Fruit fly (Drosophila melanogaster) S2 (cell line): Measurements from ENCODE around the gene Sclp.

Experiments
- CG8478 ChIP-seq: fragments of >200 bp; optimal IDR thresholded peaks from 2 replicates; lab custom pipeline; 2018
- CTCF ChIP-seq, 2 experiments: fragments of >200 bp; optimal IDR thresholded peaks; 2 replicates each; lab custom pipeline; 2018

- TF ChIP-seq CTCF (optimal IDR thresholded peaks at IDR 0.05; lab: Kevin White, UChicago) (no peak), CG8478 (lab: Kevin White, UChicago) (no peak)
These were observed 40.3 kb downstream of the Sclp start for dm6 chrX:11884134-11884533.
